Fruit fly (Drosophila melanogaster) whole organism, embryonic: ENCODE data around the gene Rack1.
A peak's percentile ranks its signal among the peaks of the same experiment; 100 is the strongest.

Experiments used
- Adf1 ChIP-seq: fragments of 200-800 bp; sonication (Bioruptor generic); IDR thresholded peaks from 2 replicates; pipeline ENCODE4 v1.3.6; 2022; ENCODE audit warnings: missing biosample characterization, missing genetic modification characterization
- Atf6 ChIP-seq: fragments of 200-800 bp; sonication (Bioruptor generic); IDR thresholded peaks from 2 replicates; pipeline ENCODE4 v1.3.6; 2022; ENCODE audit warnings: missing biosample characterization, missing genetic modification characterization
- CG10366 ChIP-seq: fragments of 200-800 bp; sonication (Bioruptor generic); IDR thresholded peaks from 2 replicates; pipeline ENCODE4 v1.3.6; 2022; ENCODE audit warnings: missing biosample characterization, missing genetic modification characterization
- CG11398 ChIP-seq: fragments of 200-800 bp; sonication (Bioruptor generic); optimal IDR thresholded peaks from 2 replicates; lab custom pipeline; 2016; ENCODE audit warnings: missing biosample characterization, missing genetic modification characterization
- CG12071 ChIP-seq: fragments of 200-800 bp; sonication (Bioruptor generic); optimal IDR thresholded peaks from 3 replicates; lab custom pipeline; 2018; ENCODE audit warnings: missing biosample characterization, mild to moderate bottlenecking, missing genetic modification characterization
- CG12219 ChIP-seq: fragments of 200-800 bp; sonication (Bioruptor generic); optimal IDR thresholded peaks from 3 replicates; lab custom pipeline; 2018; ENCODE audit warnings: missing biosample characterization, mild to moderate bottlenecking, missing genetic modification characterization
- CG13424 ChIP-seq: fragments of 200-800 bp; sonication (Bioruptor generic); optimal IDR thresholded peaks from 2 replicates; lab custom pipeline; 2019; ENCODE audit warnings: missing biosample characterization, mild to moderate bottlenecking, missing genetic modification characterization, moderate library complexity
- CG1529 ChIP-seq: fragments of 200-800 bp; sonication (Bioruptor generic); optimal IDR thresholded peaks from 3 replicates; lab custom pipeline; 2018; ENCODE audit warnings: missing biosample characterization, missing genetic modification characterization
- CG16779 ChIP-seq: fragments of 200-800 bp; sonication (Bioruptor generic); IDR thresholded peaks from 2 replicates; pipeline ENCODE4 v1.3.6; 2022; ENCODE audit warnings: missing biosample characterization, missing genetic modification characterization
- CG18599 ChIP-seq: fragments of 200-800 bp; sonication (Bioruptor generic); optimal IDR thresholded peaks from 3 replicates; lab custom pipeline; 2017; ENCODE audit warnings: missing biosample characterization, missing genetic modification characterization, mild to moderate bottlenecking, moderate library complexity, missing genetic modification reagents
- CG2678 ChIP-seq: fragments of 200-800 bp; sonication (Bioruptor generic); optimal IDR thresholded peaks from 3 replicates; lab custom pipeline; 2019; ENCODE audit warnings: missing biosample characterization, mild to moderate bottlenecking, missing genetic modification characterization, moderate library complexity
- CG32772 ChIP-seq: fragments of 200-800 bp; sonication (Bioruptor generic); IDR thresholded peaks from 2 replicates; pipeline ENCODE4 v1.3.6; 2022; ENCODE audit warnings: missing biosample characterization, missing genetic modification characterization
- CG4360 ChIP-seq: fragments of 200-800 bp; sonication (Bioruptor generic); IDR thresholded peaks from 2 replicates; pipeline ENCODE4 v1.3.6; 2022; ENCODE audit warnings: missing biosample characterization, missing genetic modification characterization
- CG4820 ChIP-seq: fragments of 200-800 bp; sonication (Bioruptor generic); optimal IDR thresholded peaks from 3 replicates; lab custom pipeline; 2016; ENCODE audit warnings: missing biosample characterization, missing genetic modification characterization
- CG6254 ChIP-seq: fragments of 200-800 bp; sonication (Bioruptor generic); optimal IDR thresholded peaks from 3 replicates; lab custom pipeline; 2017; ENCODE audit warnings: mild to moderate bottlenecking, missing biosample characterization, missing genetic modification reagents, missing genetic modification characterization
- CG7372 ChIP-seq: fragments of 200-800 bp; sonication (Bioruptor generic); IDR thresholded peaks from 2 replicates; pipeline ENCODE4 v1.3.6; 2022; ENCODE audit warnings: missing biosample characterization, missing genetic modification characterization
- CG7556 ChIP-seq: fragments of 200-800 bp; sonication (Bioruptor generic); optimal IDR thresholded peaks from 2 replicates; lab custom pipeline; 2017; ENCODE audit warnings: missing biosample characterization, mild to moderate bottlenecking, missing genetic modification characterization
- CG7928 ChIP-seq: fragments of 200-800 bp; sonication (Bioruptor generic); optimal IDR thresholded peaks from 2 replicates; lab custom pipeline; 2017; ENCODE audit warnings: missing biosample characterization, mild to moderate bottlenecking, missing genetic modification characterization
- CG8281 ChIP-seq: fragments of 200-800 bp; sonication (Bioruptor generic); optimal IDR thresholded peaks from 2 replicates; lab custom pipeline; 2018; ENCODE audit warnings: missing biosample characterization, mild to moderate bottlenecking, missing genetic modification characterization, moderate library complexity
- CG9727 ChIP-seq: fragments of 200-800 bp; sonication (Bioruptor generic); optimal IDR thresholded peaks from 3 replicates; lab custom pipeline; 2017; ENCODE audit warnings: missing biosample characterization, mild to moderate bottlenecking, missing genetic modification characterization
- Fer1 ChIP-seq: fragments of 200-800 bp; sonication (Bioruptor generic); optimal IDR thresholded peaks from 2 replicates; lab custom pipeline; 2017; ENCODE audit warnings: missing biosample characterization, mild to moderate bottlenecking, missing genetic modification characterization
- Hmr ChIP-seq: fragments of 200-800 bp; sonication (Bioruptor generic); optimal IDR thresholded peaks from 3 replicates; lab custom pipeline; 2017; ENCODE audit warnings: mild to moderate bottlenecking, missing biosample characterization, missing genetic modification reagents, missing genetic modification characterization
- Hr51 ChIP-seq, 2 experiments: fragments of 200-800 bp; sonication (Bioruptor generic); optimal IDR thresholded peaks; 2 replicates in 1 of 2; 3 replicates in 1 of 2; lab custom pipeline; 2016 to 2018; ENCODE audit warnings: missing biosample characterization in 2 of 2, missing genetic modification characterization in 2 of 2, mild to moderate bottlenecking in 1 of 2, moderate library complexity in 1 of 2
- MTF-1 ChIP-seq: fragments of 200-800 bp; sonication (Bioruptor generic); optimal IDR thresholded peaks from 2 replicates; lab custom pipeline; 2018; ENCODE audit warnings: missing biosample characterization, mild to moderate bottlenecking, missing genetic modification characterization, borderline replicate concordance
- Meics ChIP-seq: fragments of 200-800 bp; sonication (Bioruptor generic); optimal IDR thresholded peaks from 2 replicates; lab custom pipeline; 2017; ENCODE audit warnings: missing biosample characterization, mild to moderate bottlenecking, missing genetic modification characterization
- NfI ChIP-seq: fragments of 200-800 bp; sonication (Bioruptor generic); optimal IDR thresholded peaks from 3 replicates; lab custom pipeline; 2018; ENCODE audit warnings: missing biosample characterization, mild to moderate bottlenecking, missing genetic modification characterization, moderate library complexity
- PHDP ChIP-seq: fragments of 200-800 bp; sonication (Bioruptor generic); optimal IDR thresholded peaks from 3 replicates; lab custom pipeline; 2018; ENCODE audit warnings: missing biosample characterization, mild to moderate bottlenecking, missing genetic modification characterization, moderate library complexity
- Pdp1 ChIP-seq, 2 experiments: fragments of 200-800 bp; sonication (Bioruptor generic); optimal IDR thresholded peaks; 3 replicates each; lab custom pipeline; 2016; ENCODE audit warnings: missing biosample characterization in 2 of 2, missing genetic modification characterization in 2 of 2, mild to moderate bottlenecking in 1 of 2, moderate library complexity in 1 of 2
- Ptx1 ChIP-seq: fragments of 200-800 bp; sonication (Bioruptor generic); IDR thresholded peaks from 2 replicates; pipeline ENCODE4 v1.3.6; 2022; ENCODE audit warnings: missing biosample characterization, missing genetic modification characterization
- TFAM ChIP-seq: fragments of 200-800 bp; sonication (Bioruptor generic); optimal IDR thresholded peaks from 2 replicates; lab custom pipeline; 2017; ENCODE audit warnings: missing biosample characterization, missing genetic modification characterization, inconsistent platforms
- Trl ChIP-seq, 3 experiments: fragments of >200 bp in 2 of 3; fragments of 200-800 bp in 1 of 3; sonication (Bioruptor generic) in 1 of 3; optimal IDR thresholded peaks; 2 replicates in 1 of 3; 3 replicates in 2 of 3; lab custom pipeline; 2016 to 2017; ENCODE audit warnings: missing biosample characterization in 1 of 3, missing genetic modification characterization in 1 of 3
- Xrp1 ChIP-seq: fragments of 200-800 bp; sonication (Bioruptor generic); IDR thresholded peaks from 2 replicates; pipeline ENCODE4 v1.3.6; 2022; ENCODE audit warnings: missing biosample characterization, missing genetic modification characterization
- abd-A ChIP-seq: fragments of 200-800 bp; sonication (Bioruptor generic); optimal IDR thresholded peaks from 3 replicates; lab custom pipeline; 2019; ENCODE audit warnings: missing biosample characterization, mild to moderate bottlenecking, missing genetic modification characterization, moderate library complexity
- bsh ChIP-seq, 2 experiments: fragments of 200-800 bp; sonication (Bioruptor generic); optimal IDR thresholded peaks; 2 replicates each; lab custom pipeline; 2017 to 2018; ENCODE audit warnings: mild to moderate bottlenecking in 2 of 2, missing biosample characterization in 2 of 2, missing genetic modification characterization in 2 of 2, moderate library complexity in 1 of 2
- chm ChIP-seq: fragments of 200-800 bp; sonication (Bioruptor generic); IDR thresholded peaks from 2 replicates; pipeline ENCODE4 v1.3.6; 2022; ENCODE audit warnings: missing biosample characterization, missing genetic modification characterization
- ci ChIP-seq: fragments of 200-800 bp; sonication (Bioruptor generic); IDR thresholded peaks from 3 replicates; pipeline ENCODE4 v1.3.6; 2022; ENCODE audit warnings: missing biosample characterization, missing genetic modification characterization
- corto ChIP-seq: fragments of 200-800 bp; sonication (Bioruptor generic); optimal IDR thresholded peaks from 2 replicates; lab custom pipeline; 2016; ENCODE audit warnings: missing biosample characterization, mild to moderate bottlenecking, missing genetic modification characterization, moderate library complexity
- cwo ChIP-seq: fragments of 200-800 bp; sonication (Bioruptor generic); optimal IDR thresholded peaks from 3 replicates; lab custom pipeline; 2017; ENCODE audit warnings: missing biosample characterization, missing genetic modification characterization, mild to moderate bottlenecking, moderate library complexity, missing genetic modification reagents
- dmrt99B ChIP-seq: fragments of 200-800 bp; sonication (Bioruptor generic); optimal IDR thresholded peaks from 2 replicates; lab custom pipeline; 2018; ENCODE audit warnings: missing biosample characterization, mild to moderate bottlenecking, missing genetic modification characterization, moderate library complexity
- gem ChIP-seq: fragments of 200-800 bp; sonication (Bioruptor generic); optimal IDR thresholded peaks from 2 replicates; lab custom pipeline; 2019; ENCODE audit warnings: missing biosample characterization, mild to moderate bottlenecking, missing genetic modification characterization, moderate library complexity
- grau ChIP-seq: fragments of 200-800 bp; optimal IDR thresholded peaks from 3 replicates; lab custom pipeline; 2019; ENCODE audit warnings: missing biosample characterization, mild to moderate bottlenecking, missing genetic modification characterization, moderate library complexity
- kah ChIP-seq: fragments of 200-800 bp; sonication (Bioruptor generic); optimal IDR thresholded peaks from 2 replicates; lab custom pipeline; 2018; ENCODE audit warnings: missing biosample characterization, mild to moderate bottlenecking, missing genetic modification characterization
- kay ChIP-seq: fragments of 200-800 bp; sonication (Bioruptor generic); optimal IDR thresholded peaks from 2 replicates; lab custom pipeline; 2016; ENCODE audit warnings: missing biosample characterization, missing genetic modification characterization
- mld ChIP-seq: fragments of 200-800 bp; sonication (Bioruptor generic); IDR thresholded peaks from 3 replicates; pipeline ENCODE4 v1.3.6; 2022; ENCODE audit warnings: missing biosample characterization, missing genetic modification characterization; ENCODE audit not compliant: partially characterized antibody
- pfk ChIP-seq: fragments of 200-800 bp; sonication (Bioruptor generic); optimal IDR thresholded peaks from 2 replicates; lab custom pipeline; 2018; ENCODE audit warnings: missing biosample characterization, mild to moderate bottlenecking, missing genetic modification characterization, moderate library complexity
- pita ChIP-seq: fragments of 200-800 bp; sonication (Bioruptor generic); optimal IDR thresholded peaks from 2 replicates; lab custom pipeline; 2017; ENCODE audit warnings: missing biosample characterization, mild to moderate bottlenecking, missing genetic modification characterization
- row ChIP-seq: fragments of 200-800 bp; sonication (Bioruptor generic); IDR thresholded peaks from 3 replicates; pipeline ENCODE4 v1.3.6; 2022; ENCODE audit warnings: missing biosample characterization, missing genetic modification characterization
- ssp ChIP-seq: fragments of 200-800 bp; sonication (Bioruptor generic); IDR thresholded peaks from 2 replicates; pipeline ENCODE4 v1.3.6; 2022; ENCODE audit warnings: missing biosample characterization, missing genetic modification characterization

Rack1 gene

dm6 chr2L:7838024-7838423, 10.9 kb upstream of the Rack1 start (continued):
- peak; percentile 22 for TF ChIP-seq CG13424 (tag; lab: Kevin White, UChicago)
- TF ChIP-seq CG7928 (GFP tag; lab: Kevin White, UChicago), result no peak
- TF ChIP-seq cwo (GFP tag; lab: Kevin White, UChicago), result peak; percentile 30
- no peak for TF ChIP-seq PHDP (tag; lab: Kevin White, UChicago)
- no peak for TF ChIP-seq TFAM (GFP tag; lab: Kevin White, UChicago)
- peak; percentile 33 for TF ChIP-seq Hmr (GFP tag; lab: Kevin White, UChicago)
- peak; percentile 33 for TF ChIP-seq Meics (GFP tag; lab: Kevin White, UChicago)
- TF ChIP-seq kay, result no peak
- peak; percentile 4 for TF ChIP-seq Fer1 (GFP tag; lab: Kevin White, UChicago)
- no peak for TF ChIP-seq CG4820 (GFP tag; lab: Kevin White, UChicago)
- TF ChIP-seq CG18599 (GFP tag; lab: Kevin White, UChicago), result peak; percentile 18
- TF ChIP-seq row (GFP tag; lab: Robert Waterston, UW), result peak; percentile 41; the same call in 1 of the 3 replicates
- TF ChIP-seq CG2678 (tag; lab: Kevin White, UChicago), result peak; percentile 50
- no peak for TF ChIP-seq CG6254
- TF ChIP-seq CG4360 (GFP tag; lab: Robert Waterston, UW), result no peak
- TF ChIP-seq bsh (GFP tag; optimal IDR thresholded peaks at IDR 0.05; lab: Kevin White, UChicago), result no peak
- TF ChIP-seq dmrt99B (tag; lab: Kevin White, UChicago), result peak; percentile 40
- TF ChIP-seq CG32772 (GFP tag; lab: Robert Waterston, UW), result 0 out of 2 replicates have a peak, but pooled peaks have one; percentile 13
- TF ChIP-seq Ptx1, result 0 out of 2 replicates have a peak, but pooled peaks have one; percentile 18
- TF ChIP-seq Hr51 (GFP tag; optimal IDR thresholded peaks at IDR 0.05; lab: Kevin White, UChicago), result peak in 1 of 2 experiments; percentile 15
- peak; percentile 14 for TF ChIP-seq NfI (GFP tag; lab: Kevin White, UChicago)
- TF ChIP-seq Xrp1, result no peak
- TF ChIP-seq CG9727 (GFP tag; lab: Kevin White, UChicago), result peak; percentile 13
- TF ChIP-seq chm (GFP tag; lab: Robert Waterston, UW), result no peak
- TF ChIP-seq grau (tag; lab: Kevin White, UChicago), result peak; percentile 39
- TF ChIP-seq CG7556 (GFP tag; lab: Kevin White, UChicago), result peak; percentile 57

dm6 chr2L:7833650-7834049, 6.5 kb upstream of the Rack1 start:
- TF ChIP-seq gem (no peak), Adf1 (GFP tag; lab: Robert Waterston, UW) (peak; percentile 76; the same call in 1 of the 2 replicates), pfk (GFP tag; lab: Kevin White, UChicago) (no peak), Pdp1 (GFP tag; optimal IDR thresholded peaks at IDR 0.05; lab: Kevin White, UChicago) (no peak), NfI (GFP tag; lab: Kevin White, UChicago) (no peak), corto (GFP tag; lab: Kevin White, UChicago) (no peak), pita (no peak), CG7372 (GFP tag; lab: Robert Waterston, UW) (no peak), CG4820 (GFP tag; lab: Kevin White, UChicago) (no peak), MTF-1 (GFP tag; lab: Kevin White, UChicago) (no peak), CG10366 (GFP tag; lab: Robert Waterston, UW) (no peak), mld (GFP tag; lab: Robert Waterston, UW) (no peak), Atf6 (GFP tag; lab: Robert Waterston, UW) (no peak), CG1529 (GFP tag; lab: Kevin White, UChicago) (no peak), CG12071 (GFP tag; lab: Kevin White, UChicago) (no peak), CG16779 (GFP tag; lab: Robert Waterston, UW) (0 out of 2 replicates have a peak, but pooled peaks have one; percentile 3), CG8281 (tag; lab: Kevin White, UChicago) (no peak), kah (no peak), Trl (optimal IDR thresholded peaks at IDR 0.05; lab: Kevin White, UChicago) (no peak), Trl (GFP tag; optimal IDR thresholded peaks at IDR 0.05; lab: Kevin White, UChicago) (no peak), CG11398 (GFP tag; lab: Kevin White, UChicago) (no peak), ssp (GFP tag; lab: Robert Waterston, UW) (no peak), CG12219 (GFP tag; lab: Kevin White, UChicago) (no peak), ci (0 out of 3 replicates have a peak, but pooled peaks have one; percentile 21), abd-A (peak; percentile 37)
